Fruit fly (Drosophila melanogaster): ENCODE data around the gene CG2004.

CG2004 gene

DNA sequence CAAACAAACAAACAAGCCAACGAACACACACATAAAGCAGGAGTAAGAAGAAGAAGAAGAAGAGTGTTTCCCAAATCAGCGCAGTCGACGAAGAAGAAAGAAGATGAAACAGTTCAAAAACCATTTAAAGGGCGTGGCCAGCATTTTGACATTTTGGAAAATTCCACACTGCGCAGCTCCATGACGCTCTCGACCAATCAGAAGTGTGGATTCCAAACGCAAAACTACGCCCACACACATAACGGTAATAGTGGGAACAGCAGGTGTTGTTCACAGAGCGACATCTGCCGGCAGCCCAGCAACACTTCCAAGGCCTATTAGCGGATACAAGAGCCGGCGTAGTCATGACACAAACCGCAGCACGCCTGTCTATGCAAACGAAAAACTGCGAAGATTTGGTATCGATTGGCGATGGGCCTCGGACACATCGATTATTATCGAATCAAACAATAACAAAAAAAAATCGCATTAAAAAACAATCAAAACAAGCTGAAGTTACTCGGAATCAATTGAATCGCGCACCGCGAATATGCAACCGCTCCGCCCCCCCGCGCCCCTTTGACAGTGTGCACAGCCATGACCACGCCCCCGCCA, 38.0 kb downstream of the CG2004 start, which contains the start of gene Rubicon (continued):
- TF ChIP-seq CG11398 (GFP tag; optimal IDR thresholded peaks at IDR 0.05) (no peak), Eip74EF (GFP tag; optimal IDR thresholded peaks at IDR 0.05) (no peak), Rfx (GFP tag; IDR thresholded peaks at IDR 0.05) (peak; percentile 73), row (GFP tag; IDR thresholded peaks at IDR 0.05) (peak; percentile 46; the same call in 1 of the 3 replicates), CG11085 (GFP tag; IDR thresholded peaks at IDR 0.05) (peak; percentile 60), CG34224 (GFP tag; IDR thresholded peaks at IDR 0.05; ENCODE audit: partially characterized antibody) (peak; percentile 91), CG11723 (GFP tag; optimal IDR thresholded peaks at IDR 0.05) (no peak), CG16779 (GFP tag; IDR thresholded peaks at IDR 0.05) (no peak), corto (GFP tag; optimal IDR thresholded peaks at IDR 0.05) (no peak), pzg (GFP tag; optimal IDR thresholded peaks at IDR 0.05) (peak; percentile 95), br (optimal IDR thresholded peaks at IDR 0.05) (no peak), Taf1 (GFP tag; IDR thresholded peaks at IDR 0.05) (no peak), CG4707 (GFP tag; optimal IDR thresholded peaks at IDR 0.05) (peak; percentile 11), sna (GFP tag; IDR thresholded peaks at IDR 0.05; ENCODE audit: partially characterized antibody) (peak; percentile 84), Hey (tag; optimal IDR thresholded peaks at IDR 0.05) (no peak), CG7357 (GFP tag; IDR thresholded peaks at IDR 0.05) (no peak), CG5953 (GFP tag; IDR thresholded peaks at IDR 0.05) (no peak), Xbp1 (GFP tag; optimal IDR thresholded peaks at IDR 0.05) (peak; percentile 59), CG9437 (GFP tag; optimal IDR thresholded peaks at IDR 0.05) (no peak), ATbp (GFP tag; optimal IDR thresholded peaks at IDR 0.05) (peak; percentile 18), CG31388 (GFP tag; optimal IDR thresholded peaks at IDR 0.05) (no peak), ase (GFP tag; IDR thresholded peaks at IDR 0.05) (no peak), caup (GFP tag; optimal IDR thresholded peaks at IDR 0.05; ENCODE audit: severe bottlenecking) (peak; percentile 47), her (GFP tag; optimal IDR thresholded peaks at IDR 0.05) (peak; percentile 47), slbo (GFP tag; IDR thresholded peaks at IDR 0.05) (peak; percentile 52), otp (GFP tag; IDR thresholded peaks at IDR 0.05) (no peak), Spps (tag; optimal IDR thresholded peaks at IDR 0.05) (no peak), CG11504 (tag; optimal IDR thresholded peaks at IDR 0.05) (peak; percentile 36), Mrtf (GFP tag; IDR thresholded peaks at IDR 0.05) (no peak), sens (GFP tag) (peak; percentile 76), kah (GFP tag; optimal IDR thresholded peaks at IDR 0.05) (no peak), CG17328 (GFP tag; IDR thresholded peaks at IDR 0.05) (no peak), Nf-YB (GFP tag; optimal IDR thresholded peaks at IDR 0.05) (peak; percentile 96), CG9727 (GFP tag; optimal IDR thresholded peaks at IDR 0.05) (peak; percentile 17), Lhr (GFP tag; optimal IDR thresholded peaks at IDR 0.05) (peak; percentile 89), CG10366 (GFP tag; IDR thresholded peaks at IDR 0.05) (no peak), wek (GFP tag; optimal IDR thresholded peaks at IDR 0.05) (peak; percentile 1), insv (GFP tag; optimal IDR thresholded peaks at IDR 0.05) (peak in 1 of 2 experiments; percentile 68), ato (GFP tag; IDR thresholded peaks at IDR 0.05; ENCODE audit: partially characterized antibody) (peak; percentile 75), CG2202 (tag; optimal IDR thresholded peaks at IDR 0.05) (peak; percentile 1), lbe (GFP tag; optimal IDR thresholded peaks at IDR 0.05) (no peak), aop (GFP tag; IDR thresholded peaks at IDR 0.05) (no peak), dati (GFP tag; IDR thresholded peaks at IDR 0.05) (no peak), Sry-β (GFP tag; optimal IDR thresholded peaks at IDR 0.05) (no peak), Tbp (GFP tag; optimal IDR thresholded peaks at IDR 0.05) (no peak), HLH3B (GFP tag; IDR thresholded peaks at IDR 0.05) (0 out of 2 replicates have a peak, but pooled peaks have one; percentile 30), CG13296 (GFP tag; optimal IDR thresholded peaks at IDR 0.05) (no peak), Hsf (GFP tag; optimal IDR thresholded peaks at IDR 0.05) (no peak), amos (GFP tag; IDR thresholded peaks at IDR 0.05; ENCODE audit: partially characterized antibody) (peak; percentile 93), PHDP (tag; optimal IDR thresholded peaks at IDR 0.05) (peak; percentile 20)

Data from whole organism, embryonic.